Worm (Caenorhabditis elegans) whole organism, L4/young adult: ENCODE measurements around the gene spe-49.

Experiments used
- W03F9.2 ChIP-seq: fragments of 150-350 bp; optimal IDR thresholded peaks from 2 replicates; lab custom pipeline; 2014; ENCODE audit warnings: missing biosample characterization, missing genetic modification characterization
- dao-5 ChIP-seq: sonication (generic microtip); optimal IDR thresholded peaks from 2 replicates; lab custom pipeline; 2016; ENCODE audit warnings: missing genotype, missing genetic modification characterization, moderate library complexity, missing compliant biosample characterization
- him-1 ChIP-seq: sonication (generic microtip); optimal IDR thresholded peaks from 2 replicates; lab custom pipeline; 2016; ENCODE audit warnings: missing genotype, missing genetic modification reagents, missing genetic modification characterization, missing compliant biosample characterization

The spe-49 gene

DNA sequence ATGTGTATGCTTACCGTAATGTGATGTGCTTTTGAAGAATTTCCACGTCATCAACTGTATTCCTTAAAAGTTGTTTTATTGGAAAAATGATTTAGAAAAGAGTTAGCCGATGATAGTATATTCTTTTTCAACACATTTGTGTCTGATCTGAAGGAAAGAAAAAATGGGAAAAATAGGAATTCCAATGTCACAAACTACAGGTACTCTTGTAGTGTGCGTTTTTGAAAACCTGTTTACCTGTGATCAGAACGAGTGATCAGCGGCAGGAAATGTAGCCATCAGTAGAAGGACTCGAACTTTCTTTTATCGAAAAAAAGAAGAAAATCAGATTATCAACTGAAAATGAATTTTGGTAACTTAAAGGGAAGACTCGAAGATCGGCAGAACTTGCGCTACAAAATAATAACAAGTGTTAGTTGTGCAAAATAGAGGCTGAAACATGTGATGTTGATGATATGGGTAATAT lies 40.6 kb downstream of the spe-49 start, which contains the start of gene T28C12.15:
TSS of gene T28C12.15 (minus strand) at position 51 of the 466 bp plus-strand sequence.
- TF ChIP-seq dao-5 (no peak), him-1 (no peak), W03F9.2 (tag; lab: Kevin White, UChicago) (no peak)

DNA sequence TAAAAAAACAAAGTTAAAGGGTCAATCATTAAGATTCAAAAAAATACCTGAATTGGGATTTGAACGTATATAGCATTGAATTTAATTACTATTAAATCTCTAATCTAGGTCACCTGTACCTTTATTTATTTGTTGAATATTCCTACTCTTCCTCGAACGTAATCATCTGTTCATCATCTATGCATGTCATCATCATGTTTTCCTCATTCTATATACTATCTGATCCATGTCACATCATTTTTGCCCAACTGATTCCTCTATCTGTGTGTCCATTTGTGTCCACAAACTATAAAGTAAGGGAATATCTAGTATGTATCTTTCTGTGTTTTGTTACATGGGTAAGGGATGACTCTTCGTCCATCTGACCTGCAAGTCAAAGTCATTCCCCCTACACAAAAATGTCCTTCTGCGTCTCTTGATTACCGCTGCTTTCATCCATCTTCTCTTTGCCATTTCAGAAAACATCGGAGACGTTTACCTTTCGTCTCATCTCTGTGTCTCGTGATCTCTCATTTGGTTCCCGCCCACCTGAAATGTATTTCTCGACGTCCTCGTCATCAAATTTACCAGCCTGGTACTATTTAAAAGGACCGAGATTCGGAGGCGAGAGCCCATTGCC lies 41.7 kb downstream of the spe-49 start:
- TF ChIP-seq W03F9.2 (tag; lab: Kevin White, UChicago), result no peak
- no peak for TF ChIP-seq dao-5
- no peak for TF ChIP-seq him-1

DNA sequence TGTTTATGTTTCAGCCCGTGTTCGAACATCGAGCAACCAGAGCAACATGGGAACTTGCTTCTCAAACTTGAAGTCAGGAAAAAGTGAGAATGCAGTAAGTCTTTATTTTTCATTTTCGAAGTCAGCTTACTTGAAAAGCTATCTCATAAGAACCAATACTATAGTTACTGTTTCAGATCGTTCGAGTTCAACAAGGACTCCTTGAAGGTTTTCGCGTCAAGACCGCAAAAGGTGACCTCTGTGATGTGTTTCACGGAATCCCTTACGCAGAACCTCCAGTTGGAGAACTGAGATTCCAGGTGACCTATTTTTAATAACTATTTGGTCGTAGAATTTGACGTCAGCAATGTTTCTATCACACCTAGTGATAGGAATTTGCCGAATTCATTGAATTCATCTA lies 42.4 kb downstream of the spe-49 start:
- TF ChIP-seq dao-5, result no peak
- TF ChIP-seq W03F9.2 (tag; lab: Kevin White, UChicago), result no peak
- no peak for TF ChIP-seq him-1

DNA sequence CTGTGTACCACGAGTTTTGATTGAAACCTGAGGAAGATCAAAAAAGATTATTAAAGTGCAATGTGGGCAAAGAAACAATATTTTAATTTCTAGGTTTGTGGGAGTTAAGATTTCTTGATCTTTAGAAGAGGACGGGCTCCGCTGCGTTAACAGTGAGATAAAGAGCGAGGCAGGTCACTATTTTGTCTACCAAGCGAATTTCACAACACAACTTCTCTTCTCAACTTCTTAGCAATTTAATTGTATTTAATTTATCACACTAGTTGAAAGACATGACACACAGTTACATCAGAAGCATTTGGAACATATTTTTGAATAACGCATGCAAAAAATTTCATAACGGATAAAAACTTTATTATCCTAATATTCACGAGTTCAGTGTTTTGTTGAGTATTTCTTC lies 45.2 kb downstream of the spe-49 start:
- TF ChIP-seq him-1 (no peak), W03F9.2 (tag; lab: Kevin White, UChicago) (no peak), dao-5 (no peak)

DNA sequence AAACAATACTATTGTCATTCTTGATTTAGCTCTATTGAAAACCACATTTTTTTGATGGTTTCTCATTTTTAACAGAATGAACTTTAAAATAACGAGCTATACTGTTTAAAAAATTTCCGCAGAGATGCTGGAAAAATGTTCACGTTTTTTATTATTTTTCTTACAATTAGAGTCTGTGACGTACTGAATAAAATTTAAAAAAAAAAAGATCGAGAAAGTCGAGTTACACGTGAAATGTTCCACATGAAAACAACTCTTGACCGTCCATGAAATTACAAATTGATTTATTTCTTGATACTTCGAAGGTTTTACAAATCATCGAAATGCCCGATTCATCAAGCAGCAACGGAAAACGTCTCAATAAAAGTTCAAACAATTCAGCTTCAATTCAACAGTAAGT lies 45.8 kb downstream of the spe-49 start, which contains the start of gene fbxa-202:
TSS of gene fbxa-202 (plus strand) at position 301 of the 400 bp plus-strand sequence.
- TF ChIP-seq W03F9.2 (tag; lab: Kevin White, UChicago) (no peak), him-1 (no peak), dao-5 (no peak)

DNA sequence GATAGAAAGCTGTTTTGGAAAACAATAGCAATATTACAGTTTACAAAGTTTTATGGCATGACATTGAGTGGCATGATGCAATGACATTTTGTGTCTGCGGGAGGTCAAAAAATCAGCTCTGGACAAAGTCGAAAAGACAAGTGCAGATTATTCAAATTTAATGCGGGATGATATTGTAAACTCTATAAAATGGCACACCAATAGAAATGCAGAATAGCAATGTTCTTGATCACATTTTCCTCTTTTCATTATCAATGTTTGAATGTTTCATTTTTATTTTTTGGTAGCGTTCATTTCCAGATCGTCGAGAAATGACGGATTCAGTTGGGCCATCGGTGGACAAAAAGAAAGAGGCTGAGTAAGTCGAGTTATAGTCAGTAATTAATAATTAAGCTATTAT lies 47.7 kb downstream of the spe-49 start, which contains the start of gene T28C12.2:
TSS of gene T28C12.2 (plus strand) at position 301 of the 400 bp plus-strand sequence.
- TF ChIP-seq him-1, result no peak

DNA sequence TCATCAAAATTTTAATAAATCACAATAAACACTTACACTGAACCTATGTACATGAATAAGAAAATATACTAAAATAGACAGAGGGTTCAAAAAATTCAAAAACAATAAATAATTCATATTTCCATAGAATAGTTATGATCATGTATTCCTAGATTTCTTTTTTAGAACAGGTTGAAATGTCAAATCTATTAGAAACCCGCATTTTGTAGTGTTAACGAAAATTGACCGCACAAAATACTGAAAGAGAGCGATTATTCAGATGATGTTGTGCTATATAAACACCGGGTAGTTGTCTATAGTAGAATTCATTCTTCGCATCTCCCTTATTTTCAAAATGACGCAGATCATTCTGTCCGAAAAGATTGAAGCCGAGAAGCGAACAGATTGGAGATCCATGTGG lies 50.4 kb downstream of the spe-49 start, which contains the start of gene T28C12.1:
TSS of gene T28C12.1 (plus strand) at position 301 of the 400 bp plus-strand sequence.
- TF ChIP-seq dao-5 (no peak), him-1 (no peak), W03F9.2 (tag; lab: Kevin White, UChicago) (no peak)
